Fruit fly (Drosophila melanogaster): ENCODE results near the gene CG33159.

The CG33159 gene

dm6 chr3L:3194059-3194458 is 10.2 kb downstream of the CG33159 start (continued):
- TF ChIP-seq Ravus (GFP tag; IDR thresholded peaks at IDR 0.05) (peak; percentile 82), CG7357 (GFP tag; IDR thresholded peaks at IDR 0.05) (peak; percentile 82), Blimp-1 (GFP tag; optimal IDR thresholded peaks at IDR 0.05) (peak; percentile 90), Nf-YB (GFP tag; optimal IDR thresholded peaks at IDR 0.05) (peak; percentile 82), Sox102F (GFP tag; optimal IDR thresholded peaks at IDR 0.05) (peak; percentile 96), CG5180 (GFP tag; optimal IDR thresholded peaks at IDR 0.05) (peak; percentile 80), CG31365 (tag; optimal IDR thresholded peaks at IDR 0.05) (peak; percentile 72), CG17385 (GFP tag; optimal IDR thresholded peaks at IDR 0.05) (peak; percentile 92), CG10274 (GFP tag; optimal IDR thresholded peaks at IDR 0.05) (peak; percentile 52), Dip3 (GFP tag; optimal IDR thresholded peaks at IDR 0.05) (peak; percentile 61), CG12744 (GFP tag; optimal IDR thresholded peaks at IDR 0.05) (peak; percentile 3), CG8089 (GFP tag; optimal IDR thresholded peaks at IDR 0.05) (no peak), Lim3 (GFP tag; IDR thresholded peaks at IDR 0.05) (peak; percentile 55), pho (GFP tag; optimal IDR thresholded peaks at IDR 0.05) (peak; percentile 29), ttk (GFP tag; IDR thresholded peaks at IDR 0.05) (peak; percentile 91), mam (GFP tag; optimal IDR thresholded peaks at IDR 0.05) (peak; percentile 57), pros (GFP tag; optimal IDR thresholded peaks at IDR 0.05) (no peak), Mes4 (GFP tag; optimal IDR thresholded peaks at IDR 0.05) (peak; percentile 8), CG13424 (tag; optimal IDR thresholded peaks at IDR 0.05) (peak; percentile 93), ssp (GFP tag; IDR thresholded peaks at IDR 0.05) (peak; percentile 79), gcm (GFP tag; optimal IDR thresholded peaks at IDR 0.05) (peak; percentile 95), bsh (GFP tag; optimal IDR thresholded peaks at IDR 0.05) (peak; percentile 96 to 97), insv (GFP tag; optimal IDR thresholded peaks at IDR 0.05) (peak in 1 of 2 experiments; percentile 11), Hr51 (GFP tag; optimal IDR thresholded peaks at IDR 0.05) (peak; percentile 72 to 95), cad (GFP tag; optimal IDR thresholded peaks at IDR 0.05) (no peak), rib (GFP tag; IDR thresholded peaks at IDR 0.05) (peak; percentile 90), Dek (tag; optimal IDR thresholded peaks at IDR 0.05) (peak; percentile 93), CG16863 (GFP tag; optimal IDR thresholded peaks at IDR 0.05) (peak; percentile 66), lola (GFP tag; optimal IDR thresholded peaks at IDR 0.05) (peak in 1 of 3 experiments; percentile 88), CG13775 (GFP tag; optimal IDR thresholded peaks at IDR 0.05) (peak; percentile 88), prd (optimal IDR thresholded peaks at IDR 0.05) (no peak), prd (GFP tag; IDR thresholded peaks at IDR 0.05) (peak; percentile 97), CG6272 (GFP tag; IDR thresholded peaks at IDR 0.05) (peak; percentile 81), Ets97D (GFP tag; optimal IDR thresholded peaks at IDR 0.05) (peak; percentile 53), CG9797 (GFP tag; optimal IDR thresholded peaks at IDR 0.05) (peak; percentile 30), Dp (GFP tag; optimal IDR thresholded peaks at IDR 0.05) (no peak), MBD-R2 (GFP tag; IDR thresholded peaks at IDR 0.05) (peak; percentile 76), twi (tag; optimal IDR thresholded peaks at IDR 0.05) (peak; percentile 77), Atf6 (GFP tag; IDR thresholded peaks at IDR 0.05) (peak; percentile 93), CG12299 (tag; optimal IDR thresholded peaks at IDR 0.05) (peak; percentile 93), MESR4 (GFP tag; optimal IDR thresholded peaks at IDR 0.05) (peak; percentile 40), H15 (GFP tag; IDR thresholded peaks at IDR 0.05) (peak; percentile 91), CG4854 (GFP tag; optimal IDR thresholded peaks at IDR 0.05) (peak; percentile 67), corto (GFP tag; optimal IDR thresholded peaks at IDR 0.05) (peak; percentile 93), CG4328 (GFP tag; optimal IDR thresholded peaks at IDR 0.05) (peak; percentile 47), lmd (GFP tag; IDR thresholded peaks at IDR 0.05) (peak; percentile 94), Scr (GFP tag; IDR thresholded peaks at IDR 0.05; ENCODE audit: partially characterized antibody) (no peak), Hmx (GFP tag; optimal IDR thresholded peaks at IDR 0.05) (no peak), BEAF-32 (GFP tag; optimal IDR thresholded peaks at IDR 0.05) (no peak), Nf-YA (GFP tag; IDR thresholded peaks at IDR 0.05) (peak; percentile 88)
